Worm (Caenorhabditis elegans) whole organism, L3 larva: ENCODE data around the gene spig-7.

Experiments used
- ceh-82 ChIP-seq: fragments of 150-350 bp; optimal IDR thresholded peaks from 2 replicates; lab custom pipeline; 2014; ENCODE audit warnings: missing biosample characterization, missing genetic modification characterization
- ceh-9 ChIP-seq: sonication (generic microtip); optimal IDR thresholded peaks from 2 replicates; lab custom pipeline; 2018; ENCODE audit warnings: missing biosample characterization, missing genetic modification characterization
- elt-1 ChIP-seq: fragments of 150-350 bp; optimal IDR thresholded peaks from 2 replicates; lab custom pipeline; 2014; ENCODE audit warnings: missing biosample characterization, missing genetic modification characterization
- eor-1 ChIP-seq, 2 experiments: fragments of 150-350 bp; optimal IDR thresholded peaks; 2 replicates each; lab custom pipeline; 2014 to 2018; ENCODE audit warnings: missing biosample characterization in 2 of 2, missing genetic modification characterization in 2 of 2
- fkh-10 ChIP-seq: sonication (generic microtip); optimal IDR thresholded peaks from 2 replicates; lab custom pipeline; 2017; ENCODE audit warnings: missing biosample characterization, missing genetic modification reagents, missing genetic modification characterization
- nhr-11 ChIP-seq: fragments of 150-350 bp; optimal IDR thresholded peaks from 2 replicates; lab custom pipeline; 2014; ENCODE audit warnings: missing biosample characterization, missing genetic modification characterization
- nhr-77 ChIP-seq: fragments of 150-350 bp; optimal IDR thresholded peaks from 2 replicates; lab custom pipeline; 2014; ENCODE audit warnings: missing biosample characterization, missing genetic modification characterization
- snpc-4 ChIP-seq: fragments of 150-350 bp; optimal IDR thresholded peaks from 2 replicates; lab custom pipeline; 2014; ENCODE audit warnings: missing biosample characterization, missing genetic modification characterization
- unc-62 ChIP-seq: fragments of 150-350 bp; sonication (generic microtip); optimal IDR thresholded peaks from 4 replicates; lab custom pipeline; 2014; ENCODE audit warnings: missing biosample characterization, missing genetic modification reagents, missing genetic modification characterization
- zag-1 ChIP-seq: fragments of 150-350 bp; optimal IDR thresholded peaks from 2 replicates; lab custom pipeline; 2014; ENCODE audit warnings: missing biosample characterization, missing genetic modification characterization

ce11 chrV:1467444-1467843 is 27.1 kb upstream of the spig-7 start, which contains the start of gene gid-8:
- TF ChIP-seq fkh-10 (GFP tag; lab: Kevin White, UChicago) (no peak), unc-62 (no peak), nhr-77 (tag; lab: Kevin White, UChicago) (no peak), eor-1 (tag; optimal IDR thresholded peaks at IDR 0.05; lab: Kevin White, UChicago) (no peak), elt-1 (tag; lab: Kevin White, UChicago) (no peak), nhr-11 (no peak), snpc-4 (no peak), ceh-9 (no peak), zag-1 (tag; lab: Kevin White, UChicago) (no peak), ceh-82 (tag; lab: Kevin White, UChicago) (no peak)
